Fruit fly (Drosophila melanogaster): ENCODE results near the gene pins.

The pins gene

DNA sequence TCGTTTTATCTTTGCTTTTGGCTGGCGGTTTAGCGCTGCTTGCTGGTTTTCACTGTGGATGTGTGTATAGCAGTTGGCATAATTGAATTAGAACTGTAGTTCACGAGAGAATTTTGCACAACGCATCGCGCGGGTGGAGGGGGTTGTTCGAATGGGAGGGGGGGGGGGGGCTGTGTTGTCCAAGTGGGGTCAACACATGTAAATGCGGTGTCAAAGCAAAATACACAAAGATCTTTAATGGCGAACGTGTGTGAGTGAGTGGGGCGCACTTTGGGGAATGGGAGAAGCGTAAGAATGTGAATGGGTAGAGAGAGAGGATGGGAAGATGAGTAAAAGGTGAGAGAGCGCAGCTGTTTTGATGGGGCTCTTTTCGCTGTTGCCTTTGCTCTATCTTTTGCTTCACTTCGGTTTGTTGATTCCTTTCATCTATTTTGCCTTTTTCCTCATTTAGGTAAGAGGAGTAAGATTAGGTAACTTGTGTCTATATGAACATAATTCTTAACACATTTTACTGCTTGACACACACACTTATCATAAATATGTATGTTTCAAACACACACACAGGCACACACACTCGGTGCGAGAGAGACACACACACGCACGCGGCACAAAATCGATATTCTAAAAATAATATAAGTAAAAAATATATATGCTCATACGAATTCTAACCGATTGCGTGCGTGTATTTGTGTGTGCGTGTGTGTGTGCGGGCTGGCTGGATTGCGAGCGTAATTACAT, 2.2 kb upstream of the pins start:
- TF ChIP-seq dmrt11E (tag; optimal IDR thresholded peaks at IDR 0.05), result no peak
- peak; percentile 80 to 88 for TF ChIP-seq Trl (optimal IDR thresholded peaks at IDR 0.05)
- TF ChIP-seq Trl (GFP tag; optimal IDR thresholded peaks at IDR 0.05), result no peak
- TF ChIP-seq dati (GFP tag; IDR thresholded peaks at IDR 0.05), result no peak
- TF ChIP-seq psq (GFP tag; optimal IDR thresholded peaks at IDR 0.05), result peak; percentile 19
- TF ChIP-seq wek (GFP tag; optimal IDR thresholded peaks at IDR 0.05), result no peak
- no peak for TF ChIP-seq CG11456 (GFP tag; IDR thresholded peaks at IDR 0.05)
- no peak for TF ChIP-seq BEAF-32 (GFP tag; optimal IDR thresholded peaks at IDR 0.05)
- no peak for TF ChIP-seq insv (GFP tag; optimal IDR thresholded peaks at IDR 0.05)
- no peak for TF ChIP-seq CG8944 (GFP tag; optimal IDR thresholded peaks at IDR 0.05)
- TF ChIP-seq CG12942 (GFP tag; optimal IDR thresholded peaks at IDR 0.05), result no peak
- TF ChIP-seq Xbp1 (GFP tag; optimal IDR thresholded peaks at IDR 0.05), result no peak
- TF ChIP-seq CG8290 (GFP tag; optimal IDR thresholded peaks at IDR 0.05), result no peak
- TF ChIP-seq CG8290 (tag; optimal IDR thresholded peaks at IDR 0.05), result peak in 1 of 2 experiments; percentile 18
- no peak for TF ChIP-seq tin (GFP tag; optimal IDR thresholded peaks at IDR 0.05)
- no peak for TF ChIP-seq Ptx1 (GFP tag; IDR thresholded peaks at IDR 0.05)
- TF ChIP-seq jigr1 (GFP tag; IDR thresholded peaks at IDR 0.05), result no peak
- no peak for TF ChIP-seq CG34422 (GFP tag; IDR thresholded peaks at IDR 0.05)
- no peak for TF ChIP-seq CG12219 (GFP tag; optimal IDR thresholded peaks at IDR 0.05)
- no peak for TF ChIP-seq Aef1 (GFP tag; IDR thresholded peaks at IDR 0.05)
- TF ChIP-seq CG11560 (tag; IDR thresholded peaks at IDR 0.05), result no peak
- TF ChIP-seq CG18619 (GFP tag; optimal IDR thresholded peaks at IDR 0.05), result no peak
- TF ChIP-seq gsb (GFP tag; IDR thresholded peaks at IDR 0.05), result no peak
- no peak for TF ChIP-seq wdn (GFP tag; IDR thresholded peaks at IDR 0.05)
- TF ChIP-seq cg (GFP tag; optimal IDR thresholded peaks at IDR 0.05), result peak; percentile 84
- no peak for TF ChIP-seq CG34376 (GFP tag; optimal IDR thresholded peaks at IDR 0.05)
- TF ChIP-seq sob (GFP tag; IDR thresholded peaks at IDR 0.05), result 0 out of 2 replicates have a peak, but pooled peaks have one; percentile 10
- TF ChIP-seq CG12104 (GFP tag; optimal IDR thresholded peaks at IDR 0.05), result no peak
- TF ChIP-seq CG11398 (GFP tag; optimal IDR thresholded peaks at IDR 0.05), result no peak
- no peak for TF ChIP-seq CG13123 (GFP tag; optimal IDR thresholded peaks at IDR 0.05)
- TF ChIP-seq Ravus (GFP tag; IDR thresholded peaks at IDR 0.05), result no peak
- no peak for TF ChIP-seq Blimp-1 (GFP tag; optimal IDR thresholded peaks at IDR 0.05)
- no peak for TF ChIP-seq CG32532 (GFP tag; IDR thresholded peaks at IDR 0.05)
- peak; percentile 14 for TF ChIP-seq CG12769 (tag; optimal IDR thresholded peaks at IDR 0.05)
- TF ChIP-seq MESR4 (GFP tag; optimal IDR thresholded peaks at IDR 0.05), result no peak
- peak; percentile 68 for TF ChIP-seq grau (tag; optimal IDR thresholded peaks at IDR 0.05)
- TF ChIP-seq gt (GFP tag; IDR thresholded peaks at IDR 0.05), result no peak
- no peak for TF ChIP-seq CG32772 (GFP tag; IDR thresholded peaks at IDR 0.05)
- peak; percentile 21 for TF ChIP-seq nom (GFP tag; optimal IDR thresholded peaks at IDR 0.05)
- no peak for TF ChIP-seq CG9876 (GFP tag; optimal IDR thresholded peaks at IDR 0.05)
- no peak for TF ChIP-seq CG1602 (GFP tag; optimal IDR thresholded peaks at IDR 0.05)
- TF ChIP-seq Pdp1 (GFP tag; optimal IDR thresholded peaks at IDR 0.05), result peak in 1 of 2 experiments; percentile 85
- no peak for TF ChIP-seq p53 (GFP tag; optimal IDR thresholded peaks at IDR 0.05)
- TF ChIP-seq crol (GFP tag; IDR thresholded peaks at IDR 0.05), result peak; percentile 89
- TF ChIP-seq CG17612 (GFP tag; IDR thresholded peaks at IDR 0.05), result no peak
- TF ChIP-seq stc (GFP tag; IDR thresholded peaks at IDR 0.05), result no peak
- no peak for TF ChIP-seq otp (GFP tag; IDR thresholded peaks at IDR 0.05)
- TF ChIP-seq CG13624 (GFP tag; optimal IDR thresholded peaks at IDR 0.05), result no peak
- no peak for TF ChIP-seq CG10147 (GFP tag; optimal IDR thresholded peaks at IDR 0.05)
- no peak for TF ChIP-seq CG9727 (GFP tag; optimal IDR thresholded peaks at IDR 0.05)
- no peak for TF ChIP-seq CTCF (GFP tag; optimal IDR thresholded peaks at IDR 0.05)
- no peak for TF ChIP-seq CG17802 (tag; optimal IDR thresholded peaks at IDR 0.05)

All from whole organism, embryonic.